Worm (Caenorhabditis elegans) whole organism, midembryonic: ENCODE results near the gene hda-4.

Source experiments
- T22C8.4 ChIP-seq: fragments of 200-800 bp; sonication (Bioruptor generic); IDR thresholded peaks from 2 replicates; pipeline ENCODE4 v1.3.6; 2022; ENCODE audit warnings: missing genetic modification characterization, missing compliant biosample characterization
- cog-1 ChIP-seq: sonication (generic microtip); optimal IDR thresholded peaks from 2 replicates; lab custom pipeline; 2016; ENCODE audit warnings: missing genetic modification characterization, missing compliant biosample characterization
- flt-1 ChIP-seq: fragments of 200-800 bp; sonication (Bioruptor generic); IDR thresholded peaks from 2 replicates; pipeline ENCODE4 v1.3.6; 2022; ENCODE audit warnings: missing genetic modification characterization, missing compliant biosample characterization
- klf-2 ChIP-seq: fragments of 200-800 bp; sonication (Bioruptor generic); conservative IDR thresholded peaks from 2 replicates; pipeline ENCODE4 v1.3.6; 2022; ENCODE audit warnings: missing genetic modification reagents, missing genetic modification characterization, missing compliant biosample characterization
- med-1 ChIP-seq: sonication (generic microtip); optimal IDR thresholded peaks from 2 replicates; lab custom pipeline; 2017; ENCODE audit warnings: missing genetic modification characterization, mild to moderate bottlenecking, missing compliant biosample characterization, antibody characterized with exemption, missing genetic modification reagents; ENCODE audit not compliant: insufficient read depth
- ref-1 ChIP-seq: fragments of 200-800 bp; sonication (Bioruptor generic); conservative IDR thresholded peaks from 2 replicates; pipeline ENCODE4 v1.3.6; 2022; ENCODE audit warnings: missing genetic modification reagents, missing genetic modification characterization, missing compliant biosample characterization
- tab-1 ChIP-seq: fragments of 200-800 bp; sonication (Bioruptor generic); IDR thresholded peaks from 2 replicates; pipeline ENCODE4 v1.3.6; 2022; ENCODE audit warnings: missing genetic modification characterization, missing compliant biosample characterization
- ztf-23 ChIP-seq: fragments of 200-800 bp; sonication (Bioruptor generic); IDR thresholded peaks from 2 replicates; pipeline ENCODE4 v1.3.6; 2022; ENCODE audit warnings: missing genetic modification reagents, missing genetic modification characterization, missing compliant biosample characterization
- ztf-29 ChIP-seq: fragments of 200-800 bp; sonication (Bioruptor generic); IDR thresholded peaks from 2 replicates; pipeline ENCODE4 v1.3.6; 2022; ENCODE audit warnings: missing genetic modification reagents, missing genetic modification characterization, missing compliant biosample characterization

- no peak for TF ChIP-seq T22C8.4 (GFP tag; lab: Robert Waterston, UW)
- TF ChIP-seq ref-1, result no peak
- no peak for TF ChIP-seq klf-2 (GFP tag; lab: Robert Waterston, UW)
- no peak for TF ChIP-seq cog-1 (tag; lab: Kevin White, UChicago)
- TF ChIP-seq med-1, result no peak
- TF ChIP-seq tab-1 (GFP tag; lab: Robert Waterston, UW), result no peak
- no peak for TF ChIP-seq flt-1 (GFP tag; lab: Robert Waterston, UW)
- TF ChIP-seq ztf-23, result no peak
- no peak for TF ChIP-seq ztf-29 (GFP tag; lab: Robert Waterston, UW)
Measured at ce11 chrX:16698074-16698473, 31.3 kb upstream of the hda-4 start.
